Fruit fly (Drosophila melanogaster) whole organism, prepupa: ENCODE results near the gene CG31077.

Experiments
- Blimp-1 ChIP-seq: fragments of 200-800 bp; sonication (Bioruptor generic); optimal IDR thresholded peaks from 3 replicates; lab custom pipeline; 2017; ENCODE audit warnings: missing biosample characterization, missing genetic modification characterization, mild to moderate bottlenecking, moderate library complexity, missing genetic modification reagents
- CG11294 ChIP-seq: fragments of 200-800 bp; sonication (Bioruptor generic); IDR thresholded peaks from 2 replicates; pipeline ENCODE4 v1.3.6; 2022; ENCODE audit warnings: missing biosample characterization, missing genetic modification characterization
- CG15336 ChIP-seq: fragments of 200-800 bp; sonication (Bioruptor generic); IDR thresholded peaks from 2 replicates; pipeline ENCODE4 v1.3.6; 2022; ENCODE audit warnings: missing biosample characterization, missing genetic modification characterization
- CG1621 ChIP-seq: fragments of 200-800 bp; sonication (Bioruptor generic); optimal IDR thresholded peaks from 3 replicates; lab custom pipeline; 2018; ENCODE audit warnings: missing biosample characterization, mild to moderate bottlenecking, missing genetic modification characterization
- CG31627 ChIP-seq: fragments of 200-800 bp; sonication (Bioruptor generic); optimal IDR thresholded peaks from 3 replicates; lab custom pipeline; 2016; ENCODE audit warnings: missing biosample characterization, missing genetic modification characterization
- CG4318 ChIP-seq: fragments of 200-800 bp; sonication (Bioruptor generic); optimal IDR thresholded peaks from 3 replicates; lab custom pipeline; 2017; ENCODE audit warnings: missing biosample characterization, mild to moderate bottlenecking, missing genetic modification characterization
- CG6792 ChIP-seq: fragments of 200-800 bp; sonication (Bioruptor generic); optimal IDR thresholded peaks from 3 replicates; lab custom pipeline; 2016; ENCODE audit warnings: missing biosample characterization, missing genetic modification characterization
- Eip75B ChIP-seq: fragments of 200-800 bp; sonication (Bioruptor generic); optimal IDR thresholded peaks from 3 replicates; lab custom pipeline; 2016; ENCODE audit warnings: missing biosample characterization, missing genetic modification characterization
- Eip78C ChIP-seq: fragments of 200-800 bp; sonication (Bioruptor generic); peaks from one replicate; lab custom pipeline; 2016; ENCODE audit warnings: missing biosample characterization, missing genetic modification characterization
- Hr38 ChIP-seq: sonication (Bioruptor generic); optimal IDR thresholded peaks from 2 replicates; lab custom pipeline; 2016; ENCODE audit warnings: missing biosample characterization, missing genetic modification characterization
- Smox ChIP-seq: fragments of 200-800 bp; sonication (Bioruptor generic); optimal IDR thresholded peaks from 3 replicates; lab custom pipeline; 2016; ENCODE audit warnings: missing biosample characterization, missing genetic modification characterization
- Sox102F ChIP-seq: fragments of 200-800 bp; sonication (Bioruptor generic); optimal IDR thresholded peaks from 2 replicates; lab custom pipeline; 2016; ENCODE audit warnings: missing biosample characterization, mild to moderate bottlenecking, missing genetic modification characterization
- cyc ChIP-seq: fragments of 200-800 bp; sonication (Bioruptor generic); optimal IDR thresholded peaks from 3 replicates; lab custom pipeline; 2016; ENCODE audit warnings: missing biosample characterization, missing genetic modification characterization
- eg ChIP-seq: fragments of 200-800 bp; sonication (Bioruptor generic); IDR thresholded peaks from 3 replicates; pipeline ENCODE4 v1.3.6; 2022; ENCODE audit warnings: missing biosample characterization, missing genetic modification characterization
- esn ChIP-seq: fragments of 200-800 bp; sonication (Bioruptor generic); optimal IDR thresholded peaks from 2 replicates; lab custom pipeline; 2016; ENCODE audit warnings: missing biosample characterization, mild to moderate bottlenecking, missing genetic modification characterization, moderate library complexity
- fd59A ChIP-seq: fragments of 200-800 bp; sonication (Bioruptor generic); optimal IDR thresholded peaks from 2 replicates; lab custom pipeline; 2017; ENCODE audit warnings: missing biosample characterization, mild to moderate bottlenecking, missing genetic modification characterization, missing genetic modification reagents
- fkh ChIP-seq: fragments of 200-800 bp; sonication (Bioruptor generic); optimal IDR thresholded peaks from 3 replicates; lab custom pipeline; 2017; ENCODE audit warnings: missing biosample characterization, mild to moderate bottlenecking, missing genetic modification characterization, moderate library complexity
- pdm3 ChIP-seq: fragments of 200-800 bp; sonication (Bioruptor generic); optimal IDR thresholded peaks from 3 replicates; lab custom pipeline; 2016; ENCODE audit warnings: missing biosample characterization, missing genetic modification characterization
- salr ChIP-seq, 2 experiments: fragments of 200-800 bp; sonication (Bioruptor generic); optimal IDR thresholded peaks; 3 replicates each; lab custom pipeline; 2016 to 2018; ENCODE audit warnings: missing biosample characterization in 2 of 2, missing genetic modification characterization in 2 of 2, mild to moderate bottlenecking in 1 of 2
- spab ChIP-seq: fragments of 200-800 bp; sonication (Bioruptor generic); optimal IDR thresholded peaks from 2 replicates; lab custom pipeline; 2017; ENCODE audit warnings: missing biosample characterization, mild to moderate bottlenecking, missing genetic modification characterization, missing genetic modification reagents
- ss ChIP-seq, 2 experiments: fragments of 200-800 bp; sonication (Bioruptor generic); optimal IDR thresholded peaks; 2 replicates in 1 of 2; 3 replicates in 1 of 2; lab custom pipeline; 2017 to 2018; ENCODE audit warnings: mild to moderate bottlenecking in 2 of 2, missing biosample characterization in 2 of 2, missing genetic modification characterization in 2 of 2, moderate library complexity in 1 of 2
- svp ChIP-seq: fragments of 200-800 bp; sonication (Bioruptor generic); peaks from one replicate; lab custom pipeline; 2016; ENCODE audit warnings: missing biosample characterization, missing genetic modification characterization

Gene CG31077

dm6 chr3R:27033935-27034334 is 34.4 kb downstream of the CG31077 start (continued):
- TF ChIP-seq fkh (GFP tag; lab: Kevin White, UChicago) (no peak), Blimp-1 (GFP tag; lab: Kevin White, UChicago) (no peak), eg (GFP tag; lab: Robert Waterston, UW) (peak; percentile 41; the same call in 1 of the 3 replicates), CG15336 (0 out of 2 replicates have a peak, but pooled peaks have one; percentile 51), CG11294 (GFP tag; lab: Robert Waterston, UW) (no peak)

- TF ChIP-seq cyc (no peak), Eip78C (peak; percentile 8), ss (GFP tag; optimal IDR thresholded peaks at IDR 0.05; lab: Kevin White, UChicago) (peak in 1 of 2 experiments; percentile 93), CG6792 (GFP tag; lab: Kevin White, UChicago) (no peak), spab (no peak), Smox (GFP tag; lab: Kevin White, UChicago) (no peak), Sox102F (no peak)
These were observed 40.5 kb downstream of the CG31077 start for dm6 chr3R:27040044-27040443.

DNA sequence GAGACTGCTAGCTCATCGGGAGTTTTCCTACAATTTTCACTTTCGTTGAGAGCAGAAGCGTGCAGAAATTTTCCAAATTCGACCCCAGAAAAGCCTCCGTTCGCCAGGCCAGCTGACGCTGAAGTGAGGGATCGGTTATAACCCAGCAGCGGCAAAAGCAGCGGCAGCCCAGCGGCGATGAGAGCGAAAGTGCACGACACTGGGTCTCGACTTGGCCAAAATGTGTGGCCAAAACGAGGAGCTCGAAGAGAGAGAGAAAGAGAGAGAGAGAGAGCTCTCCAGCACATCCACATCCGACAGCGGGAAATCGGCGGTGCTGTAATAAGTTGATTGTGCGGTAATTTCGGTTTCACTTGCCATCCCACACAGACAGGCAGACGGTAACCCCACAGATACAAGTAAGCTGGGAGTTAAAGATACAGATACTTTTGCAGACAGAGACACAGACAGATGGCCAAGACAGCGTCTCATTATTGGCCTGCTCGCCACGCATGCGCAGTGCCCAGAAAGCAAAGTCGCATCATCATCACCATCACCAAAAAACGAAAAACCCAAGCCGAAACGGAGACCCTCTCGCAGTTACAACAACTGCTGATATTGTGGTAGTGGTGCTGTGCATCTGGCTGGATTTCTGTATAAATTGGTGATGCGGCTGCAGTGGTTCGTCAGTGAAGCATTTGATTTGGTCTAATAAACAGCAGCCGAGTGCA is 49.2 kb downstream of the CG31077 start, which contains the start of gene TwdlT:
Gene TwdlT (plus strand): TSS at position 660 of the 710 bp plus-strand sequence.
- TF ChIP-seq esn (GFP tag; lab: Kevin White, UChicago): no peak
- TF ChIP-seq Blimp-1 (GFP tag; lab: Kevin White, UChicago): peak; percentile 95
- no peak for TF ChIP-seq fd59A
- peak; percentile 15 for TF ChIP-seq svp

DNA sequence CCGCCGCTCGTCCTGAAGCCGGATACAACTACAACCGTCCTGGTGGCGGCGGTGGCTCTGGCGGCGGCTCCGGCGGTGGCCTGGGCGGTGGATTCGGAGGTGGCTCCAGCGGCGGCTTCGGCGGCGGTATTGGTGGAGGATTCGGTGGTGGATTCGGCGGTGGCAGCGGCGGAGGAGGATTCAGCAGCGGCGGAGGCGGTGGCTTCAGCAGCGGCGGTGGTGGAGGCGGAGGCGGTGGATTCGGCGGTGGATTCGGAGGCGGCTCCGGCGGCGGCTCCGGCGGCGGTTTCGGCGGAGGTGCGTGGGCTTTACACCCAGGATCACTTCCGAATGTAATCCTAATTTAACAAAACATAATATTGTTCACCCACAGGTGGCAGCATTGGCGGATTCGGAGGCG is 50.0 kb downstream of the CG31077 start:
- TF ChIP-seq pdm3 (GFP tag; lab: Kevin White, UChicago) (no peak), CG31627 (GFP tag; lab: Kevin White, UChicago) (no peak), Hr38 (no peak), CG4318 (GFP tag; lab: Kevin White, UChicago) (no peak), CG6792 (GFP tag; lab: Kevin White, UChicago) (no peak), salr (GFP tag; optimal IDR thresholded peaks at IDR 0.05; lab: Kevin White, UChicago) (no peak), Eip75B (GFP tag; lab: Kevin White, UChicago) (no peak), CG11294 (GFP tag; lab: Robert Waterston, UW) (no peak), CG1621 (no peak)
